Fruit fly (Drosophila melanogaster) whole organism, embryonic: ENCODE data around the gene smash.

Experiments
- Bdp1 ChIP-seq: fragments of 200-800 bp; sonication (Bioruptor generic); optimal IDR thresholded peaks from 3 replicates; lab custom pipeline; 2016; ENCODE audit warnings: missing biosample characterization, missing genetic modification characterization
- Blimp-1 ChIP-seq: fragments of 200-800 bp; sonication (Bioruptor generic); optimal IDR thresholded peaks from 3 replicates; lab custom pipeline; 2018; ENCODE audit warnings: missing biosample characterization, missing genetic modification characterization, mild to moderate bottlenecking, moderate library complexity, missing genetic modification reagents
- Bteb2 ChIP-seq: fragments of 200-800 bp; sonication (Bioruptor generic); optimal IDR thresholded peaks from 2 replicates; lab custom pipeline; 2016; ENCODE audit warnings: missing biosample characterization, missing genetic modification characterization
- CG10274 ChIP-seq: fragments of 200-800 bp; sonication (Bioruptor generic); optimal IDR thresholded peaks from 3 replicates; lab custom pipeline; 2017; ENCODE audit warnings: missing biosample characterization, mild to moderate bottlenecking, missing genetic modification characterization
- CG10431 ChIP-seq: fragments of 200-800 bp; sonication (Bioruptor generic); optimal IDR thresholded peaks from 3 replicates; lab custom pipeline; 2018; ENCODE audit warnings: missing biosample characterization, mild to moderate bottlenecking, missing genetic modification characterization
- CG10654 ChIP-seq: fragments of 200-800 bp; sonication (Bioruptor generic); optimal IDR thresholded peaks from 2 replicates; lab custom pipeline; 2016; ENCODE audit warnings: missing biosample characterization, missing genetic modification characterization
- CG12299 ChIP-seq: fragments of 200-800 bp; sonication (Bioruptor generic); optimal IDR thresholded peaks from 2 replicates; lab custom pipeline; 2018; ENCODE audit warnings: missing biosample characterization, mild to moderate bottlenecking, missing genetic modification characterization
- CG14965 ChIP-seq: fragments of 200-800 bp; sonication (Bioruptor generic); optimal IDR thresholded peaks from 2 replicates; lab custom pipeline; 2016; ENCODE audit warnings: missing biosample characterization, missing genetic modification characterization, borderline replicate concordance
- CG15011 ChIP-seq: fragments of 200-800 bp; sonication (Bioruptor generic); optimal IDR thresholded peaks from 3 replicates; lab custom pipeline; 2018; ENCODE audit warnings: missing biosample characterization, mild to moderate bottlenecking, missing genetic modification characterization
- CG17186 ChIP-seq: fragments of 200-800 bp; sonication (Bioruptor generic); optimal IDR thresholded peaks from 3 replicates; lab custom pipeline; 2017; ENCODE audit warnings: missing biosample characterization, missing genetic modification reagents, missing genetic modification characterization
- CG18476 ChIP-seq: fragments of 200-800 bp; sonication (Bioruptor generic); optimal IDR thresholded peaks from 2 replicates; lab custom pipeline; 2016; ENCODE audit warnings: missing biosample characterization, mild to moderate bottlenecking, missing genetic modification characterization
- CG2120 ChIP-seq: fragments of 200-800 bp; sonication (Bioruptor generic); optimal IDR thresholded peaks from 3 replicates; lab custom pipeline; 2016; ENCODE audit warnings: missing biosample characterization, missing genetic modification characterization
- CG32532 ChIP-seq: fragments of 200-800 bp; sonication (Bioruptor generic); IDR thresholded peaks from 2 replicates; pipeline ENCODE4 v1.3.6; 2022; ENCODE audit warnings: missing biosample characterization, missing genetic modification characterization
- CG33557 ChIP-seq: fragments of 200-800 bp; sonication (Bioruptor generic); optimal IDR thresholded peaks from 2 replicates; lab custom pipeline; 2019; ENCODE audit warnings: missing biosample characterization, mild to moderate bottlenecking, missing genetic modification characterization, moderate library complexity
- CG34224 ChIP-seq: fragments of 200-800 bp; sonication (Bioruptor generic); IDR thresholded peaks from 3 replicates; pipeline ENCODE4 v1.3.6; 2022; ENCODE audit warnings: missing biosample characterization, missing genetic modification characterization; ENCODE audit not compliant: partially characterized antibody
- CG3995 ChIP-seq: fragments of 200-800 bp; sonication (Bioruptor generic); optimal IDR thresholded peaks from 3 replicates; lab custom pipeline; 2016; ENCODE audit warnings: missing biosample characterization, missing genetic modification characterization
- CG4404 ChIP-seq: fragments of 200-800 bp; sonication (Bioruptor generic); IDR thresholded peaks from 2 replicates; pipeline ENCODE4 v1.3.6; 2022; ENCODE audit warnings: missing biosample characterization, missing genetic modification characterization
- CG4820 ChIP-seq: fragments of 200-800 bp; sonication (Bioruptor generic); optimal IDR thresholded peaks from 3 replicates; lab custom pipeline; 2016; ENCODE audit warnings: missing biosample characterization, missing genetic modification characterization
- CG5245 ChIP-seq: fragments of 200-800 bp; sonication (Bioruptor generic); optimal IDR thresholded peaks from 3 replicates; lab custom pipeline; 2016; ENCODE audit warnings: missing biosample characterization, missing genetic modification characterization
- CG6175 ChIP-seq: fragments of 200-800 bp; sonication (Bioruptor generic); IDR thresholded peaks from 3 replicates; pipeline ENCODE4 v1.3.6; 2022; ENCODE audit warnings: missing biosample characterization, missing genetic modification characterization
- CG6765 ChIP-seq: fragments of 200-800 bp; sonication (Bioruptor generic); optimal IDR thresholded peaks from 3 replicates; lab custom pipeline; 2017; ENCODE audit warnings: missing biosample characterization, mild to moderate bottlenecking, missing genetic modification characterization
- CrebB ChIP-seq: fragments of 200-800 bp; sonication (Bioruptor generic); optimal IDR thresholded peaks from 3 replicates; lab custom pipeline; 2018; ENCODE audit warnings: missing biosample characterization, mild to moderate bottlenecking, missing genetic modification characterization
- Deaf1 ChIP-seq: fragments of 200-800 bp; optimal IDR thresholded peaks from 3 replicates; lab custom pipeline; 2019; ENCODE audit warnings: missing biosample characterization, mild to moderate bottlenecking, missing genetic modification characterization, moderate library complexity
- ERR ChIP-seq: fragments of 200-800 bp; sonication (Bioruptor generic); optimal IDR thresholded peaks from 2 replicates; lab custom pipeline; 2016; ENCODE audit warnings: missing biosample characterization, missing genetic modification characterization
- Hmr ChIP-seq: fragments of 200-800 bp; sonication (Bioruptor generic); optimal IDR thresholded peaks from 3 replicates; lab custom pipeline; 2017; ENCODE audit warnings: mild to moderate bottlenecking, missing biosample characterization, missing genetic modification reagents, missing genetic modification characterization
- Mad ChIP-seq: fragments of 200-800 bp; sonication (Bioruptor generic); optimal IDR thresholded peaks from 2 replicates; lab custom pipeline; 2016; ENCODE audit warnings: missing biosample characterization, missing genetic modification characterization
- Mes4 ChIP-seq: fragments of 200-800 bp; sonication (Bioruptor generic); optimal IDR thresholded peaks from 2 replicates; lab custom pipeline; 2016; ENCODE audit warnings: missing biosample characterization, missing genetic modification characterization
- Nf-YA ChIP-seq: fragments of 200-800 bp; sonication (Bioruptor generic); IDR thresholded peaks from 2 replicates; pipeline ENCODE4 v1.3.6; 2022; ENCODE audit warnings: missing biosample characterization, missing genetic modification characterization
- ap ChIP-seq: fragments of 200-800 bp; sonication (Bioruptor generic); IDR thresholded peaks from 2 replicates; pipeline ENCODE4 v1.3.6; 2022; ENCODE audit warnings: missing biosample characterization, missing genetic modification characterization
- ash1 ChIP-seq: fragments of 200-800 bp; sonication (Bioruptor generic); optimal IDR thresholded peaks from 2 replicates; lab custom pipeline; 2018; ENCODE audit warnings: missing biosample characterization, mild to moderate bottlenecking, missing genetic modification characterization
- cad ChIP-seq: fragments of >200 bp; optimal IDR thresholded peaks from 2 replicates; lab custom pipeline; 2017; ENCODE audit warnings: missing biosample characterization, missing genetic modification characterization
- crc ChIP-seq: fragments of 200-800 bp; sonication (Bioruptor generic); optimal IDR thresholded peaks from 2 replicates; lab custom pipeline; 2016; ENCODE audit warnings: missing biosample characterization, missing genetic modification characterization
- ewg ChIP-seq: fragments of 200-800 bp; sonication (Bioruptor generic); optimal IDR thresholded peaks from 3 replicates; lab custom pipeline; 2017; ENCODE audit warnings: mild to moderate bottlenecking, missing biosample characterization, missing genetic modification reagents, missing genetic modification characterization
- gce ChIP-seq: fragments of 200-800 bp; sonication (Bioruptor generic); IDR thresholded peaks from 3 replicates; pipeline ENCODE4 v1.3.6; 2022; ENCODE audit warnings: missing biosample characterization, missing genetic modification characterization
- gcm ChIP-seq: fragments of 200-800 bp; sonication (Bioruptor generic); optimal IDR thresholded peaks from 2 replicates; lab custom pipeline; 2019; ENCODE audit warnings: missing biosample characterization, mild to moderate bottlenecking, missing genetic modification characterization, moderate library complexity
- gro ChIP-seq: fragments of 200-800 bp; sonication (Bioruptor generic); optimal IDR thresholded peaks from 2 replicates; lab custom pipeline; 2016; ENCODE audit warnings: missing biosample characterization, missing genetic modification characterization
- gsb ChIP-seq: fragments of 200-800 bp; sonication (Bioruptor generic); IDR thresholded peaks from 2 replicates; pipeline ENCODE4 v1.3.6; 2022; ENCODE audit warnings: missing biosample characterization, missing genetic modification characterization
- klu ChIP-seq: fragments of 200-800 bp; sonication (Bioruptor generic); IDR thresholded peaks from 2 replicates; pipeline ENCODE4 v1.3.6; 2022; ENCODE audit warnings: missing biosample characterization, missing genetic modification characterization
- lov ChIP-seq, 2 experiments: fragments of 200-800 bp in 1 of 2; fragments of >200 bp in 1 of 2; sonication (Bioruptor generic) in 1 of 2; IDR thresholded peaks in 1 of 2; optimal IDR thresholded peaks in 1 of 2; 2 replicates in 1 of 2; 3 replicates in 1 of 2; pipeline versions ENCODE4 v1.3.6 to Lab custom; 2017 to 2022; ENCODE audit warnings: missing biosample characterization in 1 of 2, missing genetic modification characterization in 1 of 2
- mirr ChIP-seq: fragments of 200-800 bp; sonication (Bioruptor generic); optimal IDR thresholded peaks from 3 replicates; lab custom pipeline; 2018; ENCODE audit warnings: missing biosample characterization, mild to moderate bottlenecking, missing genetic modification characterization
- nerfin-1 ChIP-seq: fragments of 200-800 bp; sonication (Bioruptor generic); optimal IDR thresholded peaks from 3 replicates; lab custom pipeline; 2019; ENCODE audit warnings: missing biosample characterization, mild to moderate bottlenecking, missing genetic modification characterization, moderate library complexity
- onecut ChIP-seq: fragments of 200-800 bp; sonication (Bioruptor generic); IDR thresholded peaks from 2 replicates; pipeline ENCODE4 v1.3.6; 2022; ENCODE audit warnings: missing biosample characterization, missing genetic modification characterization
- org-1 ChIP-seq: fragments of 200-800 bp; sonication (Bioruptor generic); optimal IDR thresholded peaks from 2 replicates; lab custom pipeline; 2017; ENCODE audit warnings: missing biosample characterization, missing genetic modification characterization
- salm ChIP-seq: fragments of 200-800 bp; sonication (Bioruptor generic); optimal IDR thresholded peaks from 2 replicates; lab custom pipeline; 2018; ENCODE audit warnings: missing biosample characterization, mild to moderate bottlenecking, missing genetic modification characterization
- sim ChIP-seq: fragments of 200-800 bp; sonication (Bioruptor generic); IDR thresholded peaks from 2 replicates; pipeline ENCODE4 v1.3.6; 2022; ENCODE audit warnings: missing biosample characterization, missing genetic modification characterization
- sima ChIP-seq: fragments of 200-800 bp; sonication (Bioruptor generic); optimal IDR thresholded peaks from 2 replicates; lab custom pipeline; 2016; ENCODE audit warnings: missing biosample characterization, missing genetic modification characterization
- sqz ChIP-seq: fragments of 200-800 bp; sonication (Bioruptor generic); optimal IDR thresholded peaks from 3 replicates; lab custom pipeline; 2018; ENCODE audit warnings: missing biosample characterization, mild to moderate bottlenecking, missing genetic modification characterization
- trem ChIP-seq: fragments of 200-800 bp; optimal IDR thresholded peaks from 3 replicates; lab custom pipeline; 2019; ENCODE audit warnings: missing biosample characterization, mild to moderate bottlenecking, missing genetic modification characterization, moderate library complexity

smash gene

DNA sequence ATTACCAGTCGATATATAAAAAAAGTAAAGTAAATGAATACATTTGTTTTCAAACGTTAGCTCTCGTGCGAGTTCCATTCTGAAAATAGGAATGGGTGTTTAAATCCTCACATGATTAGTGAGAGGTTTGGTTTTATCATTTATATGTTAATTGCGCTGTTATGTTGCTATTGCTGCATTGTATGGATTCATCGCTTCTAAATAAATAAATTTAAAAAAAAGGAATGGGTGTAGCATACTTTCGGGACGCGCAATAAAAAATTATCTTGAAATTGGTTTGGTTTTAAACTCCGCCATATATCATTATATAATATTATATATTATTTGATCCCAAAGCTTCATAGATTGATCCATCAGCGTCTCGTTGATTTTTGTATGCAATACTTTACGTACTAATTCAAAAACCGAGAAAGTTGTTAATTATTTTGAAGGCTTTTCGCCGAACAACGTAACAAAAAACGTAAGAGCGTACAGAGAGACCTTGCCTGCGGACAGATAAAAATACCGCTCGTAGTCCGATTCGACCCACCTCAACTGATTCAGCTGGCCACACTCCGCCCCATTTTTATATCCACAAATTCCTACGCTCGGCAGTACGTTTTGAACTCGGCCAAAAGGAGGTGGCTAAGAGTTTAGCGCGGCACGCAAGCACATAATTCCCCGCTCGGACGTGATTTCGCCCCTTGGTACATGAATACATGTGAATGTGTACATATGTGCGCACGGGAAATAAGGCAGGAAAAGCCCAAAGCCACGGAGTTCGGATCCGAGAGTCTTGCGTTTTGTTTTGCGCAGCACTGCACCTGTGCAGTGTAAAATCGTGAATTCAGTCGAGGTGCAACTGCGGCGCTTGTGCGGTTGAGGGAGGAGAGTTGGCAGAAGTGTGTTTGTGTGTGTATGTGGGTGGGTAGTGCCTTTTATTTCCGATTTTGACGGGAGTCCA lies at the start of gene smash (continued):
- TF ChIP-seq Mad (GFP tag; lab: Kevin White, UChicago), result peak; percentile 54
- peak; percentile 9 for TF ChIP-seq cad (GFP tag; lab: Kevin White, UChicago)
- TF ChIP-seq CG12299 (tag; lab: Kevin White, UChicago), result no peak
- no peak for TF ChIP-seq ap (GFP tag; lab: Robert Waterston, UW)
- TF ChIP-seq gro (GFP tag; lab: Kevin White, UChicago), result peak; percentile 80
- peak; percentile 78 for TF ChIP-seq Hmr (GFP tag; lab: Kevin White, UChicago)
- peak; percentile 7 for TF ChIP-seq onecut
- TF ChIP-seq lov (optimal IDR thresholded peaks at IDR 0.05; lab: Kevin White, UChicago), result no peak
- peak; percentile 49; the same call in 1 of the 3 replicates for TF ChIP-seq lov (GFP tag; IDR thresholded peaks at IDR 0.05; lab: Robert Waterston, UW)
- TF ChIP-seq gce, result peak; percentile 74; the same call in 2 of the 3 replicates
- TF ChIP-seq sima (GFP tag; lab: Kevin White, UChicago), result no peak
- peak; percentile 10 for TF ChIP-seq CG15011
- TF ChIP-seq ash1 (GFP tag; lab: Kevin White, UChicago), result peak; percentile 89
- TF ChIP-seq sqz, result no peak
- TF ChIP-seq Bdp1, result peak; percentile 6
- no peak for TF ChIP-seq Mes4
- peak; percentile 52; the same call in 1 of the 3 replicates for TF ChIP-seq CG6175 (GFP tag; lab: Robert Waterston, UW)
- peak; percentile 38 for TF ChIP-seq salm (tag; lab: Kevin White, UChicago)
- no peak for TF ChIP-seq gcm (GFP tag; lab: Kevin White, UChicago)
- TF ChIP-seq Blimp-1 (GFP tag; lab: Kevin White, UChicago), result no peak
- peak; percentile 17 for TF ChIP-seq mirr (GFP tag; lab: Kevin White, UChicago)
- no peak for TF ChIP-seq CG18476 (GFP tag; lab: Kevin White, UChicago)
- TF ChIP-seq CG5245 (GFP tag; lab: Kevin White, UChicago), result no peak
- no peak for TF ChIP-seq ewg (GFP tag; lab: Kevin White, UChicago)
- peak; percentile 83 for TF ChIP-seq Deaf1 (tag; lab: Kevin White, UChicago)
- TF ChIP-seq CG17186, result no peak
- TF ChIP-seq CG32532 (GFP tag; lab: Robert Waterston, UW), result peak; percentile 58
- TF ChIP-seq crc (GFP tag; lab: Kevin White, UChicago), result no peak
- 0 out of 2 replicates have a peak, but pooled peaks have one; percentile 40 for TF ChIP-seq sim
- TF ChIP-seq klu (GFP tag; lab: Robert Waterston, UW), result peak; percentile 16; the same call in 1 of the 2 replicates
- TF ChIP-seq CG10654 (GFP tag; lab: Kevin White, UChicago), result no peak
- TF ChIP-seq gsb, result no peak; the same call in 1 of the 2 replicates
- no peak for TF ChIP-seq CG33557 (GFP tag; lab: Kevin White, UChicago)
- peak; percentile 33; the same call in 1 of the 3 replicates for TF ChIP-seq CG34224 (GFP tag; lab: Robert Waterston, UW)
- TF ChIP-seq nerfin-1 (tag; lab: Kevin White, UChicago), result peak; percentile 97
- peak; percentile 6 for TF ChIP-seq CG10274
- peak; percentile 32 for TF ChIP-seq ERR (GFP tag; lab: Kevin White, UChicago)
- TF ChIP-seq CG2120 (GFP tag; lab: Kevin White, UChicago), result no peak
- TF ChIP-seq Bteb2 (GFP tag; lab: Kevin White, UChicago), result no peak
- peak; percentile 61 for TF ChIP-seq trem (tag; lab: Kevin White, UChicago)
- peak; percentile 32 for TF ChIP-seq CG3995 (GFP tag; lab: Kevin White, UChicago)
- TF ChIP-seq CrebB (tag; lab: Kevin White, UChicago), result peak; percentile 37
- TF ChIP-seq CG14965 (GFP tag; lab: Kevin White, UChicago), result peak; percentile 24
- no peak; the same call in 1 of the 2 replicates for TF ChIP-seq Nf-YA (GFP tag; lab: Robert Waterston, UW)
- no peak for TF ChIP-seq CG4820 (GFP tag; lab: Kevin White, UChicago)
- peak; percentile 52 for TF ChIP-seq org-1 (GFP tag; lab: Kevin White, UChicago)
- no peak for TF ChIP-seq CG4404
- peak; percentile 64 for TF ChIP-seq CG6765 (GFP tag; lab: Kevin White, UChicago)
- no peak for TF ChIP-seq CG10431 (GFP tag; lab: Kevin White, UChicago)
